Fruit fly (Drosophila melanogaster) whole organism, embryonic: ENCODE data around the gene CG13893.
A peak's percentile ranks its signal among the peaks of the same experiment; 100 is the strongest.

Source experiments
- Aef1 ChIP-seq: fragments of 200-800 bp; sonication (Bioruptor generic); IDR thresholded peaks from 3 replicates; pipeline ENCODE4 v1.3.6; 2022; ENCODE audit warnings: missing biosample characterization, missing genetic modification characterization
- Blimp-1 ChIP-seq: fragments of 200-800 bp; sonication (Bioruptor generic); optimal IDR thresholded peaks from 3 replicates; lab custom pipeline; 2018; ENCODE audit warnings: missing biosample characterization, missing genetic modification characterization, mild to moderate bottlenecking, moderate library complexity, missing genetic modification reagents
- CG10209 ChIP-seq: fragments of 200-800 bp; sonication (Bioruptor generic); optimal IDR thresholded peaks from 3 replicates; lab custom pipeline; 2017; ENCODE audit warnings: missing biosample characterization, mild to moderate bottlenecking, missing genetic modification characterization, missing genetic modification reagents
- CG10654 ChIP-seq: fragments of 200-800 bp; sonication (Bioruptor generic); optimal IDR thresholded peaks from 2 replicates; lab custom pipeline; 2016; ENCODE audit warnings: missing biosample characterization, missing genetic modification characterization
- CG11247 ChIP-seq: fragments of 200-800 bp; sonication (Bioruptor generic); IDR thresholded peaks from 2 replicates; pipeline ENCODE4 v1.3.6; 2022; ENCODE audit warnings: missing biosample characterization, missing genetic modification characterization
- CG13775 ChIP-seq: fragments of 200-800 bp; sonication (Bioruptor generic); optimal IDR thresholded peaks from 3 replicates; lab custom pipeline; 2017; ENCODE audit warnings: missing biosample characterization, mild to moderate bottlenecking, missing genetic modification characterization
- CG15073 ChIP-seq: fragments of 200-800 bp; sonication (Bioruptor generic); optimal IDR thresholded peaks from 2 replicates; lab custom pipeline; 2016; ENCODE audit warnings: missing biosample characterization, missing genetic modification characterization
- CG1602 ChIP-seq: fragments of 200-800 bp; sonication (Bioruptor generic); optimal IDR thresholded peaks from 3 replicates; lab custom pipeline; 2016; ENCODE audit warnings: missing biosample characterization, missing genetic modification characterization
- CG16813 ChIP-seq: fragments of 200-800 bp; sonication (Bioruptor generic); IDR thresholded peaks from 3 replicates; pipeline ENCODE4 v1.3.6; 2022; ENCODE audit warnings: missing biosample characterization, missing genetic modification characterization; ENCODE audit not compliant: partially characterized antibody
- CG2889 ChIP-seq: fragments of 200-800 bp; sonication (Bioruptor generic); IDR thresholded peaks from 3 replicates; pipeline ENCODE4 v1.3.6; 2022; ENCODE audit warnings: missing biosample characterization, missing genetic modification characterization
- CG30020 ChIP-seq: fragments of 200-800 bp; optimal IDR thresholded peaks from 2 replicates; lab custom pipeline; 2019; ENCODE audit warnings: missing biosample characterization, mild to moderate bottlenecking, missing genetic modification characterization, moderate library complexity
- CG30403 ChIP-seq: fragments of 200-800 bp; sonication (Bioruptor generic); optimal IDR thresholded peaks from 3 replicates; lab custom pipeline; 2016; ENCODE audit warnings: missing biosample characterization, missing genetic modification characterization
- CG32767 ChIP-seq: fragments of 200-800 bp; sonication (Bioruptor generic); IDR thresholded peaks from 2 replicates; pipeline ENCODE4 v1.3.6; 2022; ENCODE audit warnings: missing biosample characterization, missing genetic modification characterization
- CG32772 ChIP-seq: fragments of 200-800 bp; sonication (Bioruptor generic); IDR thresholded peaks from 2 replicates; pipeline ENCODE4 v1.3.6; 2022; ENCODE audit warnings: missing biosample characterization, missing genetic modification characterization
- CG4328 ChIP-seq: fragments of 200-800 bp; sonication (Bioruptor generic); optimal IDR thresholded peaks from 3 replicates; lab custom pipeline; 2017; ENCODE audit warnings: missing biosample characterization, missing genetic modification reagents, missing genetic modification characterization
- CG4707 ChIP-seq: fragments of 200-800 bp; sonication (Bioruptor generic); optimal IDR thresholded peaks from 2 replicates; lab custom pipeline; 2018; ENCODE audit warnings: missing biosample characterization, mild to moderate bottlenecking, missing genetic modification characterization, moderate library complexity
- CG7928 ChIP-seq: fragments of 200-800 bp; sonication (Bioruptor generic); optimal IDR thresholded peaks from 2 replicates; lab custom pipeline; 2017; ENCODE audit warnings: missing biosample characterization, mild to moderate bottlenecking, missing genetic modification characterization
- CrebB ChIP-seq: fragments of 200-800 bp; sonication (Bioruptor generic); optimal IDR thresholded peaks from 3 replicates; lab custom pipeline; 2018; ENCODE audit warnings: missing biosample characterization, mild to moderate bottlenecking, missing genetic modification characterization
- Dref ChIP-seq: fragments of 200-800 bp; sonication (Bioruptor generic); IDR thresholded peaks from 2 replicates; pipeline ENCODE4 v1.3.6; 2022; ENCODE audit warnings: missing biosample characterization, missing genetic modification characterization
- Drgx ChIP-seq: fragments of 200-800 bp; sonication (Bioruptor generic); IDR thresholded peaks from 2 replicates; pipeline ENCODE4 v1.3.6; 2022; ENCODE audit warnings: missing biosample characterization, missing genetic modification characterization
- Jarid2 ChIP-seq: fragments of 200-800 bp; sonication (Bioruptor generic); optimal IDR thresholded peaks from 3 replicates; lab custom pipeline; 2017; ENCODE audit warnings: mild to moderate bottlenecking, missing biosample characterization, missing genetic modification reagents, missing genetic modification characterization
- Kr ChIP-seq: fragments of 200-800 bp; sonication (Bioruptor generic); optimal IDR thresholded peaks from 2 replicates; lab custom pipeline; 2017; ENCODE audit warnings: missing biosample characterization, mild to moderate bottlenecking, missing genetic modification characterization
- Nf-YC ChIP-seq: fragments of 200-800 bp; optimal IDR thresholded peaks from 3 replicates; lab custom pipeline; 2019; ENCODE audit warnings: missing biosample characterization, mild to moderate bottlenecking, missing genetic modification characterization, moderate library complexity
- NfI ChIP-seq: fragments of 200-800 bp; sonication (Bioruptor generic); optimal IDR thresholded peaks from 3 replicates; lab custom pipeline; 2018; ENCODE audit warnings: missing biosample characterization, mild to moderate bottlenecking, missing genetic modification characterization, moderate library complexity
- Side ChIP-seq: fragments of 200-800 bp; sonication (Bioruptor generic); optimal IDR thresholded peaks from 2 replicates; lab custom pipeline; 2016; ENCODE audit warnings: missing biosample characterization, missing genetic modification characterization
- YL-1 ChIP-seq: fragments of 200-800 bp; sonication (Bioruptor generic); optimal IDR thresholded peaks from 3 replicates; lab custom pipeline; 2017; ENCODE audit warnings: missing biosample characterization, mild to moderate bottlenecking, missing genetic modification characterization
- abd-A ChIP-seq: fragments of 200-800 bp; sonication (Bioruptor generic); optimal IDR thresholded peaks from 3 replicates; lab custom pipeline; 2019; ENCODE audit warnings: missing biosample characterization, mild to moderate bottlenecking, missing genetic modification characterization, moderate library complexity
- bab2 ChIP-seq: fragments of 200-800 bp; sonication (Bioruptor generic); optimal IDR thresholded peaks from 2 replicates; lab custom pipeline; 2016; ENCODE audit warnings: missing biosample characterization, missing genetic modification characterization
- chinmo ChIP-seq: fragments of 200-800 bp; sonication (Bioruptor generic); IDR thresholded peaks from 4 replicates; pipeline ENCODE4 v1.3.6; 2022; ENCODE audit warnings: missing biosample characterization, missing genetic modification characterization; ENCODE audit not compliant: partially characterized antibody
- crol ChIP-seq: fragments of 200-800 bp; sonication (Bioruptor generic); IDR thresholded peaks from 2 replicates; pipeline ENCODE4 v1.3.6; 2022; ENCODE audit warnings: missing biosample characterization, missing genetic modification characterization
- ewg ChIP-seq: fragments of 200-800 bp; sonication (Bioruptor generic); optimal IDR thresholded peaks from 3 replicates; lab custom pipeline; 2017; ENCODE audit warnings: mild to moderate bottlenecking, missing biosample characterization, missing genetic modification reagents, missing genetic modification characterization
- exex ChIP-seq: fragments of 200-800 bp; sonication (Bioruptor generic); optimal IDR thresholded peaks from 4 replicates; lab custom pipeline; 2018; ENCODE audit warnings: missing biosample characterization, mild to moderate bottlenecking, missing genetic modification characterization, moderate library complexity
- hth ChIP-seq: fragments of >200 bp; optimal IDR thresholded peaks from 2 replicates; lab custom pipeline; 2017; ENCODE audit warnings: inconsistent platforms
- knrl ChIP-seq: fragments of 200-800 bp; sonication (Bioruptor generic); IDR thresholded peaks from 3 replicates; pipeline ENCODE4 v1.3.6; 2022; ENCODE audit warnings: missing biosample characterization, missing genetic modification characterization; ENCODE audit not compliant: partially characterized antibody
- lov ChIP-seq, 2 experiments: fragments of 200-800 bp in 1 of 2; fragments of >200 bp in 1 of 2; sonication (Bioruptor generic) in 1 of 2; IDR thresholded peaks in 1 of 2; optimal IDR thresholded peaks in 1 of 2; 2 replicates in 1 of 2; 3 replicates in 1 of 2; pipeline versions ENCODE4 v1.3.6 to Lab custom; 2017 to 2022; ENCODE audit warnings: missing biosample characterization in 1 of 2, missing genetic modification characterization in 1 of 2
- mam ChIP-seq: fragments of 200-800 bp; sonication (Bioruptor generic); optimal IDR thresholded peaks from 3 replicates; lab custom pipeline; 2016; ENCODE audit warnings: missing biosample characterization, missing genetic modification characterization
- mirr ChIP-seq: fragments of 200-800 bp; sonication (Bioruptor generic); optimal IDR thresholded peaks from 3 replicates; lab custom pipeline; 2018; ENCODE audit warnings: missing biosample characterization, mild to moderate bottlenecking, missing genetic modification characterization
- nau ChIP-seq: fragments of 200-800 bp; sonication (Bioruptor generic); optimal IDR thresholded peaks from 3 replicates; lab custom pipeline; 2017; ENCODE audit warnings: missing biosample characterization, mild to moderate bottlenecking, missing genetic modification characterization, missing genetic modification reagents
- sd ChIP-seq: fragments of 200-800 bp; sonication (Bioruptor generic); optimal IDR thresholded peaks from 3 replicates; lab custom pipeline; 2018; ENCODE audit warnings: missing biosample characterization, mild to moderate bottlenecking, missing genetic modification characterization, moderate library complexity
- sens ChIP-seq: fragments of 200-800 bp; sonication (Bioruptor generic); peaks from one replicate; lab custom pipeline; 2016; ENCODE audit warnings: missing biosample characterization, missing genetic modification characterization
- sima ChIP-seq: fragments of 200-800 bp; sonication (Bioruptor generic); optimal IDR thresholded peaks from 2 replicates; lab custom pipeline; 2016; ENCODE audit warnings: missing biosample characterization, missing genetic modification characterization
- sna ChIP-seq: fragments of 200-800 bp; sonication (Bioruptor generic); IDR thresholded peaks from 2 replicates; pipeline ENCODE4 v1.3.6; 2022; ENCODE audit warnings: missing biosample characterization, missing genetic modification characterization; ENCODE audit not compliant: partially characterized antibody
- so ChIP-seq: fragments of 200-800 bp; sonication (Bioruptor generic); IDR thresholded peaks from 3 replicates; pipeline ENCODE4 v1.3.6; 2022; ENCODE audit warnings: missing biosample characterization, missing genetic modification characterization
- tio ChIP-seq: fragments of 200-800 bp; sonication (Bioruptor generic); optimal IDR thresholded peaks from 2 replicates; lab custom pipeline; 2017; ENCODE audit warnings: missing biosample characterization, missing genetic modification characterization, inconsistent platforms
- toy ChIP-seq: fragments of 200-800 bp; sonication (Bioruptor generic); IDR thresholded peaks from 2 replicates; pipeline ENCODE4 v1.3.6; 2022; ENCODE audit warnings: missing biosample characterization, missing genetic modification characterization
- trem ChIP-seq: fragments of 200-800 bp; optimal IDR thresholded peaks from 3 replicates; lab custom pipeline; 2019; ENCODE audit warnings: missing biosample characterization, mild to moderate bottlenecking, missing genetic modification characterization, moderate library complexity
- vnd ChIP-seq: fragments of 200-800 bp; sonication (Bioruptor generic); IDR thresholded peaks from 3 replicates; pipeline ENCODE4 v1.3.6; 2022; ENCODE audit warnings: missing biosample characterization, missing genetic modification characterization; ENCODE audit not compliant: partially characterized antibody
- wor ChIP-seq: fragments of 200-800 bp; sonication (Bioruptor generic); IDR thresholded peaks from 2 replicates; pipeline ENCODE4 v1.3.6; 2022; ENCODE audit warnings: missing biosample characterization, missing genetic modification characterization
- z ChIP-seq: fragments of 200-800 bp; sonication (Bioruptor generic); IDR thresholded peaks from 3 replicates; pipeline ENCODE4 v1.3.6; 2022; ENCODE audit warnings: missing biosample characterization, missing genetic modification characterization

The CG13893 gene

dm6 chr3L:614751-615424 lies 11.1 kb upstream of the CG13893 start (continued):
- TF ChIP-seq CG15073 (GFP tag; lab: Kevin White, UChicago) = no peak
- TF ChIP-seq tio (GFP tag; lab: Kevin White, UChicago) = no peak
- TF ChIP-seq sna = 0 out of 2 replicates have a peak, but pooled peaks have one; percentile 13
- TF ChIP-seq Aef1 = no peak
- TF ChIP-seq z (GFP tag; lab: Robert Waterston, UW) = peak; percentile 62; the same call in 1 of the 3 replicates
- TF ChIP-seq CG30403 (GFP tag; lab: Kevin White, UChicago) = no peak
- TF ChIP-seq Jarid2 (GFP tag; lab: Kevin White, UChicago) = no peak
- TF ChIP-seq Kr (GFP tag; lab: Kevin White, UChicago) = no peak
- TF ChIP-seq chinmo (GFP tag; lab: Robert Waterston, UW) = peak; percentile 89
- TF ChIP-seq crol = peak; percentile 95
- peak; percentile 3 for TF ChIP-seq NfI (GFP tag; lab: Kevin White, UChicago)
- no peak for TF ChIP-seq lov (optimal IDR thresholded peaks at IDR 0.05; lab: Kevin White, UChicago)
- TF ChIP-seq lov (GFP tag; IDR thresholded peaks at IDR 0.05; lab: Robert Waterston, UW) = 0 out of 3 replicates have a peak, but pooled peaks have one; percentile 14
- no peak for TF ChIP-seq CG32772 (GFP tag; lab: Robert Waterston, UW)
- peak; percentile 72; the same call in 1 of the 3 replicates for TF ChIP-seq so (GFP tag; lab: Robert Waterston, UW)
- TF ChIP-seq vnd (GFP tag; lab: Robert Waterston, UW) = no peak
- peak; percentile 46 for TF ChIP-seq CG4707 (GFP tag; lab: Kevin White, UChicago)
- TF ChIP-seq bab2 (GFP tag; lab: Kevin White, UChicago) = no peak
- TF ChIP-seq sens (GFP tag; lab: Kevin White, UChicago) = no peak
- TF ChIP-seq hth (lab: Kevin White, UChicago) = no peak
- TF ChIP-seq CG13775 (GFP tag; lab: Kevin White, UChicago) = no peak
- no peak for TF ChIP-seq Nf-YC
- TF ChIP-seq knrl = no peak
- no peak for TF ChIP-seq Side
- TF ChIP-seq CG30020 (tag; lab: Kevin White, UChicago) = no peak
- no peak for TF ChIP-seq sima
- TF ChIP-seq wor (GFP tag; lab: Robert Waterston, UW) = no peak
- no peak for TF ChIP-seq CG10654 (GFP tag; lab: Kevin White, UChicago)
- TF ChIP-seq ewg = no peak
- peak; percentile 46 for TF ChIP-seq mirr (GFP tag; lab: Kevin White, UChicago)
- TF ChIP-seq Drgx = 0 out of 2 replicates have a peak, but pooled peaks have one; percentile 15
- TF ChIP-seq CG32767 = peak; percentile 53; the same call in 1 of the 2 replicates
- TF ChIP-seq CG2889 (GFP tag; lab: Robert Waterston, UW) = no peak
- peak; percentile 99 for TF ChIP-seq sd
- no peak for TF ChIP-seq CG7928 (GFP tag; lab: Kevin White, UChicago)
- TF ChIP-seq mam (GFP tag; lab: Kevin White, UChicago) = no peak
- no peak for TF ChIP-seq trem (tag; lab: Kevin White, UChicago)
- no peak for TF ChIP-seq CG16813
- TF ChIP-seq Blimp-1 = peak; percentile 4
- 0 out of 2 replicates have a peak, but pooled peaks have one; percentile 21 for TF ChIP-seq CG11247 (GFP tag; lab: Robert Waterston, UW)
- no peak for TF ChIP-seq CG4328 (GFP tag; lab: Kevin White, UChicago)
- TF ChIP-seq Dref = no peak
- TF ChIP-seq nau (GFP tag; lab: Kevin White, UChicago) = peak; percentile 54
- TF ChIP-seq YL-1 (GFP tag; lab: Kevin White, UChicago) = no peak
- TF ChIP-seq abd-A (tag; lab: Kevin White, UChicago) = peak; percentile 11
- TF ChIP-seq toy (GFP tag; lab: Robert Waterston, UW) = 0 out of 2 replicates have a peak, but pooled peaks have one; percentile 34
- TF ChIP-seq CrebB (tag; lab: Kevin White, UChicago) = peak; percentile 15
- no peak for TF ChIP-seq exex
- TF ChIP-seq CG1602 (GFP tag; lab: Kevin White, UChicago) = no peak
- TF ChIP-seq CG10209 (GFP tag; lab: Kevin White, UChicago) = peak; percentile 85
